Fruit fly (Drosophila melanogaster) whole organism, wandering third instar larva: ENCODE data around the gene CG6749.
A peak's percentile ranks its signal among the peaks of the same experiment; 100 is the strongest.

Source experiments
- CG32264 ChIP-seq: fragments of 200-800 bp; sonication (Bioruptor generic); optimal IDR thresholded peaks from 2 replicates; lab custom pipeline; 2016; ENCODE audit warnings: missing biosample characterization, missing genetic modification characterization
- CG9705 ChIP-seq: fragments of 200-800 bp; sonication (Bioruptor generic); optimal IDR thresholded peaks from 2 replicates; lab custom pipeline; 2018; ENCODE audit warnings: missing biosample characterization, mild to moderate bottlenecking, missing genetic modification characterization
- CrebA ChIP-seq: fragments of 200-800 bp; sonication (Bioruptor generic); optimal IDR thresholded peaks from 2 replicates; lab custom pipeline; 2016; ENCODE audit warnings: missing biosample characterization, mild to moderate bottlenecking, missing genetic modification characterization, borderline replicate concordance
- Dfd ChIP-seq: fragments of >200 bp; optimal IDR thresholded peaks from 2 replicates; lab custom pipeline; 2017; ENCODE audit warnings: missing biosample characterization, missing genetic modification characterization
- Dif ChIP-seq: fragments of 200-275, 200-300 bp; sonication (Bioruptor generic); optimal IDR thresholded peaks from 2 replicates; lab custom pipeline; 2018; ENCODE audit warnings: missing biosample characterization, missing genetic modification characterization; ENCODE audit not compliant: partially characterized antibody
- GATAd ChIP-seq: sonication (Bioruptor generic); optimal IDR thresholded peaks from 2 replicates; lab custom pipeline; 2016; ENCODE audit warnings: missing biosample characterization, missing genetic modification characterization
- HLH106 ChIP-seq: fragments of 200-800 bp; optimal IDR thresholded peaks from 3 replicates; lab custom pipeline; 2019; ENCODE audit warnings: missing biosample characterization, mild to moderate bottlenecking, missing genetic modification characterization, moderate library complexity
- Hnf4 ChIP-seq: fragments of 200-800 bp; sonication (Bioruptor generic); optimal IDR thresholded peaks from 2 replicates; lab custom pipeline; 2016; ENCODE audit warnings: missing biosample characterization, mild to moderate bottlenecking, missing genetic modification characterization
- Hr83 ChIP-seq: fragments of 200-300 bp; sonication (Bioruptor generic); optimal IDR thresholded peaks from 2 replicates; lab custom pipeline; 2016; ENCODE audit warnings: missing biosample characterization, mild to moderate bottlenecking, missing genetic modification characterization, moderate library complexity; ENCODE audit not compliant: poor library complexity, severe bottlenecking
- Jra ChIP-seq: sonication (Bioruptor generic); optimal IDR thresholded peaks from 2 replicates; lab custom pipeline; 2016; ENCODE audit warnings: missing biosample characterization, missing genetic modification characterization
- Mio ChIP-seq: sonication (Bioruptor generic); optimal IDR thresholded peaks from 2 replicates; lab custom pipeline; 2016; ENCODE audit warnings: missing biosample characterization, missing genetic modification characterization
- N ChIP-seq: fragments of >200 bp; optimal IDR thresholded peaks from 2 replicates; lab custom pipeline; 2018; ENCODE audit warnings: missing biosample characterization, missing external identifiers, missing genetic modification characterization
- OdsH ChIP-seq: fragments of 200-800 bp; sonication (Bioruptor generic); optimal IDR thresholded peaks from 2 replicates; lab custom pipeline; 2016; ENCODE audit warnings: missing biosample characterization, mild to moderate bottlenecking, missing genetic modification characterization
- Rel ChIP-seq, 2 experiments: fragments of 200-800 bp; sonication (Bioruptor generic) in 1 of 2; optimal IDR thresholded peaks; 2 replicates in 1 of 2; 3 replicates in 1 of 2; lab custom pipeline; 2016 to 2019; ENCODE audit warnings: mild to moderate bottlenecking in 2 of 2, missing biosample characterization in 2 of 2, missing genetic modification characterization in 2 of 2, moderate library complexity in 1 of 2
- Sp1 ChIP-seq: fragments of 200-800 bp; sonication (Bioruptor generic); optimal IDR thresholded peaks from 3 replicates; lab custom pipeline; 2019; ENCODE audit warnings: missing biosample characterization, mild to moderate bottlenecking, missing genetic modification characterization, moderate library complexity
- br ChIP-seq: fragments of 200-800 bp; sonication (Bioruptor generic); optimal IDR thresholded peaks from 2 replicates; lab custom pipeline; 2016; ENCODE audit warnings: missing biosample characterization, missing genetic modification characterization
- dl ChIP-seq, 2 experiments: fragments of 175-275, 200-275 bp in 1 of 2; fragments of 200-275 bp in 1 of 2; sonication (Bioruptor generic); optimal IDR thresholded peaks; lab custom pipeline; 2018; ENCODE audit warnings: mild to moderate bottlenecking in 2 of 2, missing biosample characterization in 2 of 2, missing genetic modification characterization in 2 of 2, moderate library complexity in 2 of 2; ENCODE audit not compliant: partially characterized antibody in 2 of 2, insufficient read depth in 1 of 2
- dmrt93B ChIP-seq: fragments of 200-800 bp; sonication (Bioruptor generic); optimal IDR thresholded peaks from 2 replicates; lab custom pipeline; 2018; ENCODE audit warnings: missing biosample characterization, mild to moderate bottlenecking, missing genetic modification characterization
- dsf ChIP-seq: sonication (Bioruptor generic); optimal IDR thresholded peaks from 2 replicates; lab custom pipeline; 2016; ENCODE audit warnings: missing biosample characterization, missing genetic modification characterization, borderline replicate concordance
- ey ChIP-seq: fragments of 200-800 bp; sonication (Bioruptor generic); optimal IDR thresholded peaks from 2 replicates; lab custom pipeline; 2016; ENCODE audit warnings: missing biosample characterization, missing genetic modification characterization
- h ChIP-seq: fragments of 200-800 bp; sonication (Bioruptor generic); optimal IDR thresholded peaks from 3 replicates; lab custom pipeline; 2016; ENCODE audit warnings: missing biosample characterization, mild to moderate bottlenecking, missing genetic modification characterization
- psq ChIP-seq: fragments of 200-800 bp; sonication (Bioruptor generic); optimal IDR thresholded peaks from 3 replicates; lab custom pipeline; 2017; ENCODE audit warnings: missing biosample characterization, mild to moderate bottlenecking, missing genetic modification characterization, moderate library complexity
- rgr ChIP-seq: fragments of 200-800 bp; sonication (Bioruptor generic); optimal IDR thresholded peaks from 3 replicates; lab custom pipeline; 2016; ENCODE audit warnings: missing biosample characterization, mild to moderate bottlenecking, missing genetic modification characterization
- sv ChIP-seq: fragments of 200-800 bp; sonication (Bioruptor generic); optimal IDR thresholded peaks from 3 replicates; lab custom pipeline; 2016; ENCODE audit warnings: missing biosample characterization, missing genetic modification characterization
- usp ChIP-seq: fragments of >200 bp; optimal IDR thresholded peaks from 2 replicates; lab custom pipeline; 2017; ENCODE audit warnings: missing biosample characterization, missing genetic modification characterization
- woc ChIP-seq: sonication (Bioruptor generic); optimal IDR thresholded peaks from 2 replicates; lab custom pipeline; 2016; ENCODE audit warnings: missing biosample characterization, mild to moderate bottlenecking, missing genetic modification characterization

CG6749 gene

DNA sequence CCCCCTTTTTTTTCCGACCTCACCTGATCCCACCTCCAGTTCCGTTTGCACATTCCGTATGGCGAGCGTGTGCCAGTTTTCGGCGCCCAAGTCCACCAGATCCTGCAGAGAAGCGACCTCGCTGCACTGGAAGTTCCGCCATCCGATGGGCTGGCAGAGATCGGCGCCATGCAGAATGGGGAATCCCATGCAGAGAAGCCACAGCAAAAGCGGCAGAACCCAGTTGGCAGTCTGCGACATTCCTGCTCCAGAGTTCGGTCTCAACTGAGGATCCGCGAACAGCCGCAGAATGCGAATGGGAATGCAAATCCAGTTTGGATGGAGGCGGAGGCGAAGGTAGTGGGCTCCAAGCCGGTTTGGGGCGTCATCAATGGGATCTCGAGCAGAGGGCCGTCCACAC, at the start of gene CG6749:
Gene CG6749 (minus strand): TSS at position 245 of the 400 bp plus-strand sequence.
- TF ChIP-seq usp (GFP tag; lab: Kevin White, UChicago), result no peak
- TF ChIP-seq Dif (GFP tag; lab: Kevin White, UChicago), result peak; percentile 49
- TF ChIP-seq Hnf4 (GFP tag; lab: Kevin White, UChicago), result no peak
- no peak for TF ChIP-seq Rel (GFP tag; optimal IDR thresholded peaks at IDR 0.05; lab: Kevin White, UChicago)
- TF ChIP-seq Rel (tag; optimal IDR thresholded peaks at IDR 0.05; lab: Kevin White, UChicago), result peak; percentile 93

DNA sequence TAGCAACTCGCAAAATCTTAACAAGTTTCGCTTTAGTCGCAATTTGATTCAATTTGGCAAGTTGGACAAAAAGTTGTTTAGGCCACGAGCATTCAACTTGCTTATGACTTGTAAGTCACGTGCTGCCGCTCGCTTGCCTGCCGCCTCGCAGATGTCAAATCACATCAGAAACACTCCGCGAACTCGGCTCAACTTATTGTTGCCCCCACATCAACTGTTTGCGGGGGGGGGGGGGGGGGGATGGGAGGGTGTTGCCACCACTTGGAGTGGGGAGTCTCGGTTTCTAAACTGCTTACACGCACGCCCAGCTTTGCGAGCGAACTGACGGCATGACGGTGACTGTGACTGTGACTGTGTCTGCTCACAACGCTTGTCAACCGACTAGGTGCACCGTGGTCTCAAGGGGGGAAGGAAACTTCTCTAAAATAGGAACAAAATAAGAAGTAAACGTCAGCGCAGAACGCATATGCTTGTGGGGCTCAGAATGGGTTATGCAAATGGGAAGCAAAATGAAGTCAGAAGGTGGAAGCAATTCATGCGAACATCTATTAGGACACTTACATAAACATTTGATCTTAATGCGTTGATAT, 43.3 kb upstream of the CG6749 start:
- TF ChIP-seq N, result no peak
- TF ChIP-seq Hnf4 (GFP tag; lab: Kevin White, UChicago), result no peak
- no peak for TF ChIP-seq HLH106 (tag; lab: Kevin White, UChicago)
- no peak for TF ChIP-seq CG32264 (GFP tag; lab: Kevin White, UChicago)
- no peak for TF ChIP-seq Jra

DNA sequence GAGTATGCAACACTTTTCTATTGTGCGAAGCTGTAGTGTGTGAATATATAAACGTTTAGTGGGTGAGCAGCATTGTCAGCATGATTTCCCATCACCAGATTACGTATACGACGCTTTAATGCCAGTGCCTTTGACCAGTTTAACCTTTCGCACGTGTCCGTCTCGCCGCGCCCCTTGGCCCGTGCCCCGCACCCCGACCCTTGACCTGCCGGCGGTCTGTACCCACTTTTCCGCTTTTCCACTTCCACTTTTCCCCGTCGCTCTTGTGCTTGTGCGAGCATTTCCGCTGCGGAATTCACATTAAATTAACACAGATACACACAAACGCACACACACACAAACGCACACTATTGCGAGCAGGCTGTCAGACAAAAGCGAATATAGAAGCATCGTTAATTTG, 42.1 kb upstream of the CG6749 start:
- no peak for TF ChIP-seq woc (GFP tag; lab: Kevin White, UChicago)
- no peak for TF ChIP-seq CrebA
- TF ChIP-seq GATAd (GFP tag; lab: Kevin White, UChicago), result no peak
- no peak for TF ChIP-seq sv (GFP tag; lab: Kevin White, UChicago)
- TF ChIP-seq Dif (GFP tag; lab: Kevin White, UChicago), result no peak
- TF ChIP-seq h (GFP tag; lab: Kevin White, UChicago), result no peak
- peak; percentile 13 for TF ChIP-seq Dfd

DNA sequence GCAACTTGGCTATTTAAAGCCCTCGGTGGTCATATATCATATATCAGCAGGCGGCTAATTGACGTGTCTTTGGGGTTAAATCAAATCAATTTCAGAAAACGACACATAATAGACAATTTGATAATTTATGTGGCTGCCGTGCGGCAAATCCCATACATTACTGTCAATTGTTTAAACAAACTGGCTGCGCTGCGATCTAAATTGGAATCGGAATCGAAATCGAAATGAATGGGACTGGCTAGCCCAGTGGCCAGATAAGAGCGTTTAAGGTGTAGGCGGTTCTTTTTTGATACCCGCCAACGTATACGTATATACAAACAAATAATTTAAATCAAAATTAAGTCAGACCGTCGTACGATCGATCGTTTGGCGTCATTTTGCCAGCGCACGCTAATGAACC, 34.8 kb upstream of the CG6749 start:
- no peak for TF ChIP-seq rgr (GFP tag; lab: Kevin White, UChicago)
- TF ChIP-seq psq (GFP tag; lab: Kevin White, UChicago), result no peak
- no peak for TF ChIP-seq CrebA
- TF ChIP-seq N, result no peak

DNA sequence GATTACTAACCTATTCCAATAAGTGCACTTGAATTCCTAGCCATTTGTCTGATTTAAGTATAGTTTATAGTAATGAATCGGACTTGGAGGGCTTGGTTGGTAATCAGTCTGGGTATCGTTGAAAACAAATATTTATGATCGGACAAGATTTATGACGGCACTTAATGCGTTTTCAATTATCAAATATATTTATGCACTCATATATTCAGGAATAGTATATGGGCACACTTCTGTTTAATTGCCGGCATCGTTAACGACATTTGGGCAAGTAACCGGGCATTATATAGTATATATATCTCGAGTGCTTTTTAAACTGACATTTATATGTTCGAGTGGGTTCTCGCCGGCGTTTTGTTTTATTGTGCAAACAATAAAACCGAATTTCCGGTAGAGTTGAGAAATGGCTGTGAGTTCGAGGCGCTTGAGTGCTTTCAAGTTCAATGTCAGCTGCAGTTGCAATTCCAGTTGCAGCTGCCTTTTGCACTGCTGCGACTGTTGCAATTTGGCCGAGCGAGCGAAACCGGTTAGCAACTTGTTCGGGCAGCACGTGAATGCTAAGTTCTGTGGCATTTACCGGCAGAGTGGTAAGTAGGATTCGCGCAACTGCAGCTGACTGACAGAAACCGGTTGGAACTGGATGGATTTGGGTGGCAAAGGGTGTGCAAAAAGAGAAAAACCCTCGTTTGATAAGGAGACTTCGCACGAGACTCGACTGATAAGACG, 34.2 kb upstream of the CG6749 start:
- TF ChIP-seq h (GFP tag; lab: Kevin White, UChicago) (no peak), dl (GFP tag; optimal IDR thresholded peaks at IDR 0.05; lab: Kevin White, UChicago; ENCODE audit: insufficient read depth in 1 of 2, partially characterized antibody in 2 of 2) (peak in 1 of 2 experiments; percentile 5), OdsH (no peak), ey (no peak), Sp1 (GFP tag; lab: Kevin White, UChicago) (no peak), Mio (GFP tag; lab: Kevin White, UChicago) (no peak), Dfd (no peak), Dif (GFP tag; lab: Kevin White, UChicago) (peak; percentile 23), dmrt93B (GFP tag; lab: Kevin White, UChicago) (no peak), dsf (GFP tag; lab: Kevin White, UChicago) (no peak), CG32264 (GFP tag; lab: Kevin White, UChicago) (no peak), Hnf4 (GFP tag; lab: Kevin White, UChicago) (no peak)

DNA sequence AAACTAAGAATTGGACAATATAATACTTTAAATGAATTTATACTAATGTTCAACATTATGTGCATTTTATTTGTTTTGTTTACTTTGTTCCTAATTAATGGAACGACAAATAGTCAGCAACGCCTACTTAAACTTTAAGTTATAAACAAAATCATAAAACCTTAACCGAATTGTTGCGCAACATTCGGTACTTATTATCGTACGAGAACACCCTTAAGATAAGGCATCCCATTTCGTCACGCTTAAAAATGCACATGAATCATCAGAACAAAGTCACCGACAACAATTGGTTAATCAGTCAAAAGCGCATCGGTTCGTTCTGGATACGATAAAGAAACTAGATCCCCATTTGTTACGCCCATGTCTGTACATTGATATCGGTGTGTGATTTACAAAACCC, 32.8 kb upstream of the CG6749 start:
- TF ChIP-seq Rel (GFP tag; optimal IDR thresholded peaks at IDR 0.05; lab: Kevin White, UChicago) (no peak), Rel (tag; optimal IDR thresholded peaks at IDR 0.05; lab: Kevin White, UChicago) (peak; percentile 76), usp (GFP tag; lab: Kevin White, UChicago) (no peak)

DNA sequence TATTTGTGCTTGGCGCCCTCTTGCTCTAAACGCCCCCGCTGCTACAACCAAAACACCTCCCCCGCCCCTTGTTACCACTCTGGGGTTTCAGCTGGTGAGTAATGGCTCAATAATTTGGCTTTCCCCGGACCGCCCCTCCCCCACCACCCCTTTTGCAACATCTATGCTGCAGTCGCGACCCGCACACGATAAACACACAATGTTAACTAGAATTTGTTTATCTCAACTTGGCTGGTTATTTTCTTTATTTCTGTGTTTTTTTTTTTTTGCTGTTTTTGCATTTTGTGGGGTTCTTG, 32.1 kb upstream of the CG6749 start:
- TF ChIP-seq h (GFP tag; lab: Kevin White, UChicago) (no peak), woc (GFP tag; lab: Kevin White, UChicago) (no peak), br (no peak), dl (GFP tag; optimal IDR thresholded peaks at IDR 0.05; lab: Kevin White, UChicago; ENCODE audit: insufficient read depth in 1 of 2, partially characterized antibody in 2 of 2) (no peak), CG9705 (no peak), Hr83 (GFP tag; lab: Kevin White, UChicago) (no peak), sv (GFP tag; lab: Kevin White, UChicago) (no peak)
